Fruit fly (Drosophila melanogaster): ENCODE results near the gene Tango5.

Tango5 gene

DNA sequence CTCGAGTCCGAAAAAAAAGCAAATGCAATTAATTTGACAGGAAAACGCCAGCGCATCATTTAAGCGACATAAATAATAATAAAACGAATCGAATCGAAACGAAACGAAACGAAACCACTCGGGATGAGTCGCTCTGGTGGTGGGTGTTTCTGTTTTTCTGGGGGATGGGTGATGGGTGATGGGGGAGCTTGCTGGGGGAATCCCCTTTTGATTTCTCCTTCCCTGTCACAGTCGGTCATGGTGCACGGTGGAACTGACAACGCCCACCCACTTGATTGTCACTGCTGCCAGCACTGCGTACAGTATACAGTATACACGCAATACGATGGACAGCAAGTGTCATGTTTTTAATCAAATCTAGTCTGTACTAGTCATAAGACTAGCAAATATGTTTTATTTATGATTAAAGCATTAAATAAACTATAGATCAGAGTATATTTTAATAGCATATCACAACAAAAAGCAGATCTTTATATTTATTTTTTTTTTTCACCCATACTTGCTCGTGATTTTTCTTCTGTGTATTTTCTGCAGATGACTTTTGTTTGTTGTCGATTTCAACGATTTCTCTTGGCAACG lies 42.2 kb downstream of the Tango5 start (continued):
- 0 out of 3 replicates have a peak, but pooled peaks have one; percentile 15 for TF ChIP-seq eg (GFP tag; IDR thresholded peaks at IDR 0.05)
- TF ChIP-seq CG1621 (tag; optimal IDR thresholded peaks at IDR 0.05): no peak
- peak; percentile 43 for TF ChIP-seq CG6792 (GFP tag; optimal IDR thresholded peaks at IDR 0.05)
- TF ChIP-seq Hr4 (GFP tag; optimal IDR thresholded peaks at IDR 0.05): peak; percentile 16
- no peak for TF ChIP-seq Ets96B (tag; optimal IDR thresholded peaks at IDR 0.05)
- peak; percentile 41 for TF ChIP-seq esn (GFP tag; optimal IDR thresholded peaks at IDR 0.05)
- TF ChIP-seq OdsH (GFP tag; optimal IDR thresholded peaks at IDR 0.05): peak; percentile 36
- TF ChIP-seq CG4318 (GFP tag; optimal IDR thresholded peaks at IDR 0.05): no peak
- TF ChIP-seq CG8632 (GFP tag; optimal IDR thresholded peaks at IDR 0.05): peak; percentile 35
- TF ChIP-seq CG11294 (GFP tag; IDR thresholded peaks at IDR 0.05): no peak
- no peak for TF ChIP-seq Lpt (GFP tag; optimal IDR thresholded peaks at IDR 0.05)
- TF ChIP-seq fkh (GFP tag; optimal IDR thresholded peaks at IDR 0.05): no peak
- peak; percentile 48 for TF ChIP-seq CG10631 (GFP tag; optimal IDR thresholded peaks at IDR 0.05)
- TF ChIP-seq fd59A (GFP tag; optimal IDR thresholded peaks at IDR 0.05): no peak
- TF ChIP-seq CG3919 (GFP tag; optimal IDR thresholded peaks at IDR 0.05): peak; percentile 11
- peak; percentile 55 for TF ChIP-seq CG34406 (GFP tag; optimal IDR thresholded peaks at IDR 0.05)
- no peak for TF ChIP-seq Sox15 (GFP tag; optimal IDR thresholded peaks at IDR 0.05)
- TF ChIP-seq Hr38 (GFP tag; optimal IDR thresholded peaks at IDR 0.05): no peak
- TF ChIP-seq achi (GFP tag; optimal IDR thresholded peaks at IDR 0.05): no peak
- TF ChIP-seq Eip78C (GFP tag): peak; percentile 78
- TF ChIP-seq salr (GFP tag; optimal IDR thresholded peaks at IDR 0.05): no peak
- TF ChIP-seq CG6163 (GFP tag; IDR thresholded peaks at IDR 0.05): no peak
- TF ChIP-seq net (GFP tag; optimal IDR thresholded peaks at IDR 0.05): peak; percentile 15
- peak; percentile 24 for TF ChIP-seq Smox (GFP tag; optimal IDR thresholded peaks at IDR 0.05)
- TF ChIP-seq cyc (GFP tag; optimal IDR thresholded peaks at IDR 0.05): peak; percentile 40
- TF ChIP-seq CG32006 (GFP tag; optimal IDR thresholded peaks at IDR 0.05): no peak
- peak; percentile 53 for TF ChIP-seq pdm3 (GFP tag; optimal IDR thresholded peaks at IDR 0.05)
- no peak for TF ChIP-seq Gug (GFP tag; IDR thresholded peaks at IDR 0.05)
- peak; percentile 9 for TF ChIP-seq Sox102F (GFP tag; optimal IDR thresholded peaks at IDR 0.05)
- TF ChIP-seq Hr39 (GFP tag; optimal IDR thresholded peaks at IDR 0.05): peak; percentile 35
- no peak for TF ChIP-seq vri (GFP tag; optimal IDR thresholded peaks at IDR 0.05)
- no peak for TF ChIP-seq CG6808 (GFP tag; optimal IDR thresholded peaks at IDR 0.05)
- peak; percentile 31 for TF ChIP-seq topi (GFP tag; optimal IDR thresholded peaks at IDR 0.05)

- no peak for TF ChIP-seq Hr39 (GFP tag; optimal IDR thresholded peaks at IDR 0.05)
- TF ChIP-seq CG10631 (GFP tag; optimal IDR thresholded peaks at IDR 0.05): no peak
- TF ChIP-seq fd85E (GFP tag; optimal IDR thresholded peaks at IDR 0.05): no peak
- TF ChIP-seq CG6792 (GFP tag; optimal IDR thresholded peaks at IDR 0.05): no peak
These were observed 44.9 kb downstream of the Tango5 start for dm6 chrX:10719280-10719679.

DNA sequence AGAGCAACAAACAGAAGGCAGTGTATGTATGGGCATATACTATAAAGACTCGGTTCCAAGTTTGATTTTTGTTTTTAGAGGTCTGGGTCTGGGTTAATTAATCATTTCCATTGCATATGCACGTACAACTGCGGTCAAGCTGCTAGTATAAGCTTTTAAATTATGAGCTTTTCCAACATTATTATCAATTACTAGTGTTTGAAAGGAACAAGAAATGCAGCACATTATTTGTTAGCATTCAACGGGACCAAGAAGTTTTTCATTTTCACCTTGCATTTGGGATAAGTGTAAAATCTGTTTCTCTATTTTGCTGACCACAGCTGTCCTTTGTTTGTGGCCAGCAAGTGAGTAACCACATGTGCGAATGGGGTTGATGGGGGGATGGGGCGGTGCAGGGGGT lies 46.3 kb downstream of the Tango5 start:
- TF ChIP-seq cyc (GFP tag; optimal IDR thresholded peaks at IDR 0.05) (peak; percentile 56), CG6792 (GFP tag; optimal IDR thresholded peaks at IDR 0.05) (peak; percentile 60), lz (GFP tag; optimal IDR thresholded peaks at IDR 0.05) (peak; percentile 60), Sox14 (GFP tag; optimal IDR thresholded peaks at IDR 0.05) (peak; percentile 35), OdsH (GFP tag; optimal IDR thresholded peaks at IDR 0.05) (peak; percentile 64), CG10669 (GFP tag; optimal IDR thresholded peaks at IDR 0.05) (peak; percentile 35), Eip75B (GFP tag; optimal IDR thresholded peaks at IDR 0.05) (peak; percentile 58), CG8319 (GFP tag; optimal IDR thresholded peaks at IDR 0.05) (peak; percentile 42), pdm3 (GFP tag; optimal IDR thresholded peaks at IDR 0.05) (peak; percentile 55), ss (GFP tag; optimal IDR thresholded peaks at IDR 0.05) (peak in 1 of 2 experiments; percentile 35), Eip93F (GFP tag; optimal IDR thresholded peaks at IDR 0.05) (no peak), fd85E (GFP tag; optimal IDR thresholded peaks at IDR 0.05) (no peak), Sox15 (GFP tag; optimal IDR thresholded peaks at IDR 0.05) (peak; percentile 67), CG3919 (GFP tag; optimal IDR thresholded peaks at IDR 0.05) (peak; percentile 57), vri (GFP tag; optimal IDR thresholded peaks at IDR 0.05) (peak; percentile 20), Eip78C (GFP tag) (peak; percentile 86), CG15336 (GFP tag; IDR thresholded peaks at IDR 0.05) (peak; percentile 54), net (GFP tag; optimal IDR thresholded peaks at IDR 0.05) (peak; percentile 67), eg (GFP tag; IDR thresholded peaks at IDR 0.05) (peak; percentile 60; the same call in 1 of the 3 replicates), CG7368 (GFP tag; optimal IDR thresholded peaks at IDR 0.05) (peak; percentile 59), CG31627 (GFP tag; optimal IDR thresholded peaks at IDR 0.05) (peak; percentile 55), Hr39 (GFP tag; optimal IDR thresholded peaks at IDR 0.05) (peak; percentile 69), CG4318 (GFP tag; optimal IDR thresholded peaks at IDR 0.05) (no peak), fkh (GFP tag; optimal IDR thresholded peaks at IDR 0.05) (no peak), svp (GFP tag) (peak; percentile 74), Hr4 (GFP tag; optimal IDR thresholded peaks at IDR 0.05) (peak; percentile 36), CG34406 (GFP tag; optimal IDR thresholded peaks at IDR 0.05) (peak; percentile 57), Ets96B (tag; optimal IDR thresholded peaks at IDR 0.05) (peak; percentile 45), Lpt (GFP tag; optimal IDR thresholded peaks at IDR 0.05) (no peak), dsx (GFP tag; optimal IDR thresholded peaks at IDR 0.05; ENCODE audit: poor library complexity, severe bottlenecking) (peak; percentile 23)
